Fruit fly (Drosophila melanogaster): ENCODE results near the gene TrpRS-m.

DNA sequence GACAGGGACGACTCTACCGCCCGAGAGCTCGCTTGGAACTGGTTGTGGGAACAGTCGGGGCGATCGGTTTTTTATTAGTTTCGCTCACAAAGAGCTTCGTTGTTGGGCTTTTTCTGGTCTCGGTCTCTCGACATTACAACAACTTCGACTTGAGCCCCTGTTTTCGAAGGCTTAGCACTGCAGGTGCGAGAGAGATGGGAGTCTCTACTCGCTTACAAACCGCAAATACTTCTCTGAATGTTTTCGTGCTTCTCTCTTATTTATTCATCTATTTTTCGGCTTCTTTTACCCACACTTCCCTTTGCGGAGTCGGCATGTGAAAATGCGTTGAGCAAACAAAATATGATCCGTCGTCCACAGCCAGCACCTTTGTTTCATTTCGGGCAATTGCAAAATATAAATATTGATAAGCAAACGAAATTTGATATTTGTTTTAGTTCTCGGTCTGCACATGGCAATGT, 46.3 kb downstream of the TrpRS-m start, which contains the start of gene Tsp74F:
- TF ChIP-seq CG8478 (optimal IDR thresholded peaks at IDR 0.05) (no peak), usp (GFP tag; optimal IDR thresholded peaks at IDR 0.05) (no peak), psq (optimal IDR thresholded peaks at IDR 0.05) (no peak), pan (optimal IDR thresholded peaks at IDR 0.05) (no peak), Dll (optimal IDR thresholded peaks at IDR 0.05) (no peak)

Data from whole organism.